Worm (Caenorhabditis elegans) whole organism, L3 larva: ENCODE measurements around the gene str-108.

Experiments used
- ZK546.5 ChIP-seq: sonication (generic microtip); optimal IDR thresholded peaks from 2 replicates; lab custom pipeline; 2017; ENCODE audit warnings: missing biosample characterization, missing genetic modification characterization
- aly-2 ChIP-seq: fragments of 150-350 bp; optimal IDR thresholded peaks from 2 replicates; lab custom pipeline; 2014; ENCODE audit warnings: missing biosample characterization, missing genetic modification characterization
- ceh-16 ChIP-seq: sonication (generic microtip); optimal IDR thresholded peaks from 2 replicates; lab custom pipeline; 2017; ENCODE audit warnings: missing biosample characterization, missing genetic modification characterization
- ceh-82 ChIP-seq: fragments of 150-350 bp; optimal IDR thresholded peaks from 2 replicates; lab custom pipeline; 2014; ENCODE audit warnings: missing biosample characterization, missing genetic modification characterization
- ceh-9 ChIP-seq: sonication (generic microtip); optimal IDR thresholded peaks from 2 replicates; lab custom pipeline; 2018; ENCODE audit warnings: missing biosample characterization, missing genetic modification characterization
- daf-12 ChIP-seq: fragments of 150-350 bp; optimal IDR thresholded peaks from 2 replicates; lab custom pipeline; 2014; ENCODE audit warnings: missing biosample characterization, missing genetic modification reagents, missing genetic modification characterization
- egl-27 ChIP-seq: sonication (generic microtip); optimal IDR thresholded peaks from 4 replicates; lab custom pipeline; 2017; ENCODE audit warnings: missing biosample characterization, missing genetic modification reagents, missing genetic modification characterization
- elt-2 ChIP-seq: sonication (generic microtip); optimal IDR thresholded peaks from 2 replicates; lab custom pipeline; 2016; ENCODE audit warnings: missing genetic modification reagents, mild to moderate bottlenecking, missing genetic modification characterization, missing compliant biosample characterization
- elt-3 ChIP-seq, 3 experiments: fragments of 150-350 bp in 1 of 3; sonication (generic microtip) in 2 of 3; optimal IDR thresholded peaks; 2 replicates in 2 of 3; 4 replicates in 1 of 3; lab custom pipeline; 2014 to 2017; ENCODE audit warnings: missing biosample characterization in 3 of 3, missing genetic modification characterization in 3 of 3
- eor-1 ChIP-seq, 2 experiments: fragments of 150-350 bp; optimal IDR thresholded peaks; 2 replicates each; lab custom pipeline; 2014 to 2018; ENCODE audit warnings: missing biosample characterization in 2 of 2, missing genetic modification characterization in 2 of 2
- fos-1 ChIP-seq: fragments of 150-350 bp; optimal IDR thresholded peaks from 2 replicates; lab custom pipeline; 2014; ENCODE audit warnings: missing biosample characterization, missing genetic modification characterization
- jun-1 ChIP-seq: fragments of 150-350 bp; optimal IDR thresholded peaks from 2 replicates; lab custom pipeline; 2014; ENCODE audit warnings: missing biosample characterization, missing genetic modification reagents, missing genetic modification characterization
- lin-15B ChIP-seq: fragments of 150-350 bp; optimal IDR thresholded peaks from 2 replicates; lab custom pipeline; 2014; ENCODE audit warnings: missing biosample characterization, missing genetic modification characterization
- lin-39 ChIP-seq: fragments of 150-350 bp; optimal IDR thresholded peaks from 2 replicates; lab custom pipeline; 2018; ENCODE audit warnings: missing biosample characterization, missing genetic modification reagents, missing genetic modification characterization
- mml-1 ChIP-seq: fragments of 150-350 bp; sonication (generic microtip); optimal IDR thresholded peaks from 3 replicates; lab custom pipeline; 2014; ENCODE audit warnings: missing biosample characterization, missing genetic modification characterization
- nfya-1 ChIP-seq: sonication (generic microtip); optimal IDR thresholded peaks from 2 replicates; lab custom pipeline; 2017; ENCODE audit warnings: missing genetic modification characterization, mild to moderate bottlenecking, missing compliant biosample characterization, antibody characterized with exemption, moderate library complexity; ENCODE audit not compliant: insufficient read depth
- nhr-11 ChIP-seq: fragments of 150-350 bp; optimal IDR thresholded peaks from 2 replicates; lab custom pipeline; 2014; ENCODE audit warnings: missing biosample characterization, missing genetic modification characterization
- nhr-23 ChIP-seq: fragments of 150-350 bp; optimal IDR thresholded peaks from 2 replicates; lab custom pipeline; 2014; ENCODE audit warnings: missing biosample characterization, missing genetic modification reagents, missing genetic modification characterization
- nhr-25 ChIP-seq: sonication (generic microtip); optimal IDR thresholded peaks from 2 replicates; lab custom pipeline; 2017; ENCODE audit warnings: missing biosample characterization, missing genetic modification characterization
- nhr-43 ChIP-seq: sonication (generic microtip); optimal IDR thresholded peaks from 2 replicates; lab custom pipeline; 2016; ENCODE audit warnings: mild to moderate bottlenecking, missing genetic modification characterization, missing compliant biosample characterization; ENCODE audit not compliant: poor library complexity, severe bottlenecking
- nhr-76 ChIP-seq: fragments of 150-350 bp; sonication (generic microtip); optimal IDR thresholded peaks from 5 replicates; lab custom pipeline; 2014; ENCODE audit warnings: missing biosample characterization, missing genetic modification characterization
- pha-4 ChIP-seq: fragments of 150-350 bp; optimal IDR thresholded peaks from 2 replicates; lab custom pipeline; 2014; ENCODE audit warnings: missing biosample characterization, missing genetic modification reagents, missing genetic modification characterization
- pqm-1 ChIP-seq: fragments of 150-350 bp; optimal IDR thresholded peaks from 2 replicates; lab custom pipeline; 2017; ENCODE audit warnings: missing biosample characterization, missing genetic modification characterization, inconsistent platforms
- sea-2 ChIP-seq: fragments of 150-350 bp; sonication (generic microtip); optimal IDR thresholded peaks from 4 replicates; lab custom pipeline; 2014; ENCODE audit warnings: missing biosample characterization, missing genetic modification reagents, missing genetic modification characterization
- skn-1 ChIP-seq: fragments of 150-350 bp; optimal IDR thresholded peaks from 2 replicates; lab custom pipeline; 2014; ENCODE audit warnings: missing biosample characterization, missing genetic modification characterization
- snpc-4 ChIP-seq: fragments of 150-350 bp; optimal IDR thresholded peaks from 2 replicates; lab custom pipeline; 2014; ENCODE audit warnings: missing biosample characterization, missing genetic modification characterization
- tbx-2 ChIP-seq: sonication (generic microtip); optimal IDR thresholded peaks from 2 replicates; lab custom pipeline; 2016; ENCODE audit warnings: mild to moderate bottlenecking, missing genetic modification characterization, missing compliant biosample characterization
- unc-39 ChIP-seq: sonication (generic microtip); optimal IDR thresholded peaks from 4 replicates; lab custom pipeline; 2017; ENCODE audit warnings: missing biosample characterization, missing genetic modification characterization
- unc-62 ChIP-seq: fragments of 150-350 bp; sonication (generic microtip); optimal IDR thresholded peaks from 4 replicates; lab custom pipeline; 2014; ENCODE audit warnings: missing biosample characterization, missing genetic modification reagents, missing genetic modification characterization
- ztf-11 ChIP-seq: fragments of 150-350 bp; optimal IDR thresholded peaks from 2 replicates; lab custom pipeline; 2014; ENCODE audit warnings: missing biosample characterization, missing genetic modification characterization
- ztf-4 ChIP-seq: fragments of 150-350 bp; optimal IDR thresholded peaks from 2 replicates; lab custom pipeline; 2014; ENCODE audit warnings: missing biosample characterization, missing genetic modification characterization

Gene str-108

DNA sequence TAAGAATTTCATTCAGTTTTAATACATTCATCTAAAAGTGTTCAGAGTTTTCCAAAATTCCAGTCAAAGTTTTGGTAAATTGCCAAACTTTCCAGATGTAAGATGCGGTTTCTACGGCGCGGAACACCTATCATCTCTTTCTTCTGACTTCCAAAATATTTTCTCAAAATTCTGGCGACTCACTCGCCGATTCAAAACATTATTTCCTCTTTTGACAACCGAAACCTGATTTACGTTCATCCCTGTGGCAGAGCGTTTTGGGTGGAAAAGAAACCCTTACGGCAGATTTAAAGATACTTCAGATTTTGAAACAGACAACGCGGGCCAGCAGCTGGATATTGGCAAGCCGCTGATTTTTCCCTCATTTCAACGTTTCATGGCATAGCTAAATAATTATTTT is 32.0 kb downstream of the str-108 start, which contains the start of gene F11A5.5:
Gene F11A5.5 (plus strand): TSS at position 301 of the 400 bp plus-strand sequence.
- TF ChIP-seq lin-39 (tag; lab: Kevin White, UChicago) (no peak), nhr-76 (no peak), ceh-9 (tag; lab: Kevin White, UChicago) (no peak), daf-12 (tag; lab: Kevin White, UChicago) (no peak), tbx-2 (tag; lab: Kevin White, UChicago) (no peak), unc-39 (tag; lab: Kevin White, UChicago) (no peak), nhr-25 (tag; lab: Kevin White, UChicago) (no peak), elt-2 (no peak), fos-1 (tag; lab: Kevin White, UChicago) (no peak), nhr-43 (no peak), snpc-4 (tag; lab: Kevin White, UChicago) (no peak), skn-1 (tag; lab: Kevin White, UChicago) (no peak), nhr-11 (tag; lab: Kevin White, UChicago) (no peak), jun-1 (tag; lab: Kevin White, UChicago) (no peak), aly-2 (no peak)

DNA sequence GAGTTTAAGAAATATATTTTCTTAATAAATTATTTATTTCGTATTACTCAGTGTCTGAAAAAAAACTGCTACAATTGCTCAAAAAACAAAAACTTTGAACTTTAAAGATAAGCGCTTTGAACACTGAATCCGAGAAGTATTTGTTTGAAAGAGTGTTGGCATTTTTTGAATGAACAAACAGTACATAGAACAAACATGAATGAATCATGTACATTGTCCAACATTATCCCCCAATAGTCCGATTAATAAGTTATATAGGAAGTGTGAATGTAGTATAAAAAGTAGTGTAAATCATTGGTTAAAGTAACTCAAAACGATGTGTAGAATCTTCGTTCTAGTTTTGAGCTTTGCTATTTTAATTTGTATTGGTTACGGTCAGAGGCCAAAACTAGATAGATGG is 35.7 kb downstream of the str-108 start, which contains the start of gene F11A5.17:
Gene F11A5.17 (plus strand): TSS at position 301 of the 400 bp plus-strand sequence.
- no peak for TF ChIP-seq pqm-1 (tag; lab: Kevin White, UChicago)
- TF ChIP-seq elt-3 (tag; optimal IDR thresholded peaks at IDR 0.05; lab: Kevin White, UChicago) = no peak
- TF ChIP-seq elt-2 = no peak
- TF ChIP-seq, all 47 proteins: peak for 0

DNA sequence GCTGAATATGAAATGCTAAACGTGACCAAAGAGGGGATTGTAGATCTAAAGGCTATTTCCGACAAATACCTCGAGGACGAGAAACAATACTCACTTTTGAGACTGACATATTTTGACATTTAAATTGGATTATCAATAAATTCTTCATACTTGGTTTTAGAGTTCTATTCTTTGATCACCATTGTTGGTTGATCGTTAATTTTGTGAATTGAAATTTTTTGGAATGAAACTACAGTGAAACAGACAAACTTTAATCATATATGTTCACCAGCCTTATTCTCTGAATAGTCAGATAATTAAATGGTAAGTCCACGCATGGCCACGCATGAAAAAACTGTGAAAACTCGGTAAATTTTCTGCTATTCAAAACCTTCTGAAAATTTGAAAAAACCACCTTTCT is 36.6 kb downstream of the str-108 start, which contains the start of gene F11A5.18:
Gene F11A5.18 (plus strand): TSS at position 301 of the 400 bp plus-strand sequence.
- TF ChIP-seq mml-1 (tag; lab: Kevin White, UChicago) (no peak), pha-4 (tag; lab: Kevin White, UChicago) (no peak), elt-3 (tag; optimal IDR thresholded peaks at IDR 0.05; lab: Kevin White, UChicago) (no peak), ceh-82 (tag; lab: Kevin White, UChicago) (no peak), ztf-4 (tag; lab: Kevin White, UChicago) (no peak)

DNA sequence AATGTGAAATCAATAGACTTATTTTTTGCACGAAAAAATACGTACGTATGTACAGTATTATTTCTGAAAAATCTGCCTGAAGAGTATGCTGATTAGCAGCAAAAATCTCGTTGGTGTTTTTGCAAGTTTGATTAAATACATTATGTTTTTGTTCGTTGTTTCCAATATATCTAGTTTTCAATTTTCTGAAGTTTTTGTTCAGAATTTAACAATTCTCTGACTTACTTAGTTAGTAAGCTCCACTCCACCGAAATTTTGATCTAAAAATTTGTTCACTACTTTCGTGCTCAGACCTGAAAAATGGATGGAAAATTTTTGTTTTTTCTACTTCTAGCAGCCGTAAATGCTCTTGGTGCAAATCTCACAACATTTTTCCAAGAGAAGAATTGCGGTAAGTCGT is 38.9 kb downstream of the str-108 start, which contains the start of gene irld-26:
Gene irld-26 (plus strand): TSS at position 301 of the 400 bp plus-strand sequence.
- TF ChIP-seq mml-1 (tag; lab: Kevin White, UChicago) (no peak), elt-3 (tag; optimal IDR thresholded peaks at IDR 0.05; lab: Kevin White, UChicago) (no peak), lin-15B (no peak), nhr-23 (tag; lab: Kevin White, UChicago) (no peak), nfya-1 (tag; lab: Kevin White, UChicago) (no peak), sea-2 (GFP tag; lab: Kevin White, UChicago) (no peak), ceh-16 (no peak), pha-4 (tag; lab: Kevin White, UChicago) (no peak), ztf-11 (tag; lab: Kevin White, UChicago) (no peak), lin-39 (tag; lab: Kevin White, UChicago) (no peak)
- TF ChIP-seq, all 47 proteins: peak for 0

DNA sequence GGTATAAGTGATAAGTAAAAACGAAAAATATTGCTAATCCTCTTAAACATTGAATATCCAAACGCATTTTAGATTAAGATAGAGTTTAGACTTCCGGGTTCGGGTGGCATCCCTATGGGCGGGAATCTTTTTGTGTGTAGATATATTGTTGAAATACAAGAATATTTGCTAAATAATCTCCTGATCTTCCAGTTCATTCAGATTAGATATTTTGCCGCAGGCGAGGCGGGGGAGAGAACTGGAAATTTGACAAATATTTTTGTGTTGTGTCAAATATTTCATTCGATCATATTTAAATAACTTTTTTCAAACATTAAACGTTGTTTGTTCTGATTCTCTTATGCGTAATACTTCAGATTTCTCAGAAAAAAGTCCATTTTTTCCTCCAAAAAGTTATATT is 43.8 kb downstream of the str-108 start, which contains the start of gene oac-15:
Gene oac-15 (minus strand): TSS at position 101 of the 400 bp plus-strand sequence.
- TF ChIP-seq pha-4 (tag; lab: Kevin White, UChicago) (no peak), nfya-1 (tag; lab: Kevin White, UChicago) (no peak), eor-1 (tag; optimal IDR thresholded peaks at IDR 0.05; lab: Kevin White, UChicago) (no peak), ZK546.5 (tag; lab: Kevin White, UChicago) (no peak), egl-27 (no peak), fos-1 (tag; lab: Kevin White, UChicago) (no peak), mml-1 (tag; lab: Kevin White, UChicago) (no peak), skn-1 (tag; lab: Kevin White, UChicago) (no peak), unc-62 (GFP tag; lab: Kevin White, UChicago) (no peak), lin-15B (no peak)
